Worm (Caenorhabditis elegans) whole organism, L3 larva: Measurements from ENCODE around the gene hil-6.

Experiments used
- ama-1 ChIP-seq: fragments of 150-350 bp; optimal IDR thresholded peaks from 2 replicates; lab custom pipeline; 2018
- ceh-9 ChIP-seq: sonication (generic microtip); optimal IDR thresholded peaks from 2 replicates; lab custom pipeline; 2018; ENCODE audit warnings: missing biosample characterization, missing genetic modification characterization
- elt-1 ChIP-seq: fragments of 150-350 bp; optimal IDR thresholded peaks from 2 replicates; lab custom pipeline; 2014; ENCODE audit warnings: missing biosample characterization, missing genetic modification characterization
- eor-1 ChIP-seq, 2 experiments: fragments of 150-350 bp; optimal IDR thresholded peaks; 2 replicates each; lab custom pipeline; 2014 to 2018; ENCODE audit warnings: missing biosample characterization in 2 of 2, missing genetic modification characterization in 2 of 2
- fos-1 ChIP-seq: fragments of 150-350 bp; optimal IDR thresholded peaks from 2 replicates; lab custom pipeline; 2014; ENCODE audit warnings: missing biosample characterization, missing genetic modification characterization
- lin-15B ChIP-seq: fragments of 150-350 bp; optimal IDR thresholded peaks from 2 replicates; lab custom pipeline; 2014; ENCODE audit warnings: missing biosample characterization, missing genetic modification characterization
- mdl-1 ChIP-seq: fragments of 150-350 bp; optimal IDR thresholded peaks from 2 replicates; lab custom pipeline; 2014; ENCODE audit warnings: missing biosample characterization, missing genetic modification characterization
- nhr-43 ChIP-seq: sonication (generic microtip); optimal IDR thresholded peaks from 2 replicates; lab custom pipeline; 2016; ENCODE audit warnings: mild to moderate bottlenecking, missing genetic modification characterization, missing compliant biosample characterization; ENCODE audit not compliant: poor library complexity, severe bottlenecking
- nhr-76 ChIP-seq: fragments of 150-350 bp; sonication (generic microtip); optimal IDR thresholded peaks from 5 replicates; lab custom pipeline; 2014; ENCODE audit warnings: missing biosample characterization, missing genetic modification characterization
- ztf-4 ChIP-seq: fragments of 150-350 bp; optimal IDR thresholded peaks from 2 replicates; lab custom pipeline; 2014; ENCODE audit warnings: missing biosample characterization, missing genetic modification characterization

DNA sequence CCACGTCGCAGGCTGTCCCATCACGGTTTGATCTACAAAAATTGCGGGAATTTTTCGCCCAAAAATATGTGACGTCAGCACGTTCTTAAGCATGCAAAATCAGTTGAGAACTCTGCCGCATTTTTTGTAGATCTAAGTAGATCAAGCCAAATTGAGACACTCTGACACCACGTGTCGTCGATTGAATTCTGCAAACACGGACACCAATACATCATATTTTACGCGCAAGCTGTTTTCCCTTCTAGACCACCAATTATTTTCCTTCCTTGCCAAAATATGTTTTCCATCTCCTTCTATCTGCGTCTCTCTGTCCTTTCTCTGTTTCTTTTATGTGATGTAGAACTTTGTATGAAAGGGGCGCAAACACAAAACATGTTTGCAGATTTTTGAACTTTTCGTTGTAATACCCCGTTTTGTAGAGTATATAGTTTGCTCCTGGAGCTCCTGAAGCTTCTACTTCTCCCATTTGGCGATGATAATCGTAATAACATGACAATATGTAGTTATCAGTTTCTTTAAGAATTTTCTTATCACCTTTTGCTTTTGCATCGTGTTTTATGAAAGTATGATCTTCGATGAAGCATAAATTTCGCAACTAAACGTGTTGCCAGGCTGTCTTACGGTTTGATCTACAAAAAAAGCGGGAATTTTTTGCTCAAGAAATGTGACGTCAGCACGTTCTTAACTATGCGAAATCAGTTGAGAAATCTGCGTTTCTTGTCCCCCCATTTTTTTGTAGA, 24.6 kb upstream of the hil-6 start:
- no peak for TF ChIP-seq elt-1 (tag; lab: Kevin White, UChicago)
- no peak for TF ChIP-seq ztf-4
- peak; percentile 8 for TF ChIP-seq lin-15B (tag; lab: Kevin White, UChicago)
- no peak for TF ChIP-seq fos-1 (tag; lab: Kevin White, UChicago)
- TF ChIP-seq ama-1 (lab: Kevin White, UChicago) = no peak
- no peak for TF ChIP-seq nhr-43 (tag; lab: Kevin White, UChicago)
- TF ChIP-seq eor-1 (tag; optimal IDR thresholded peaks at IDR 0.05; lab: Kevin White, UChicago) = no peak
- no peak for TF ChIP-seq ceh-9 (tag; lab: Kevin White, UChicago)
- TF ChIP-seq nhr-76 (tag; lab: Kevin White, UChicago) = peak; percentile 25
- no peak for TF ChIP-seq mdl-1 (tag; lab: Kevin White, UChicago)
